Worm (Caenorhabditis elegans) whole organism, L2 larva: Measurements from ENCODE around the gene fbxa-174.

Experiments
- ama-1 ChIP-seq: fragments of 150-350 bp; optimal IDR thresholded peaks from 2 replicates; lab custom pipeline; 2018; ENCODE audit warnings: inconsistent platforms
- ceh-82 ChIP-seq: fragments of 150-350 bp; optimal IDR thresholded peaks from 2 replicates; lab custom pipeline; 2014; ENCODE audit warnings: missing biosample characterization, missing genetic modification characterization
- egl-27 ChIP-seq: sonication (generic microtip); optimal IDR thresholded peaks from 3 replicates; lab custom pipeline; 2017; ENCODE audit warnings: missing biosample characterization, missing genetic modification reagents, missing genetic modification characterization
- lsy-2 ChIP-seq, 2 experiments: fragments of 150-350 bp in 1 of 2; sonication (generic microtip) in 1 of 2; optimal IDR thresholded peaks; 2 replicates each; lab custom pipeline; 2014 to 2017; ENCODE audit warnings: missing biosample characterization in 2 of 2, missing genetic modification characterization in 2 of 2
- mab-5 ChIP-seq: fragments of 150-350 bp; optimal IDR thresholded peaks from 2 replicates; lab custom pipeline; 2014; ENCODE audit warnings: missing biosample characterization, missing genetic modification characterization
- nhr-77 ChIP-seq: fragments of 150-350 bp; optimal IDR thresholded peaks from 2 replicates; lab custom pipeline; 2014; ENCODE audit warnings: missing biosample characterization, missing genetic modification characterization
- snpc-4 ChIP-seq: fragments of 150-350 bp; optimal IDR thresholded peaks from 2 replicates; lab custom pipeline; 2014; ENCODE audit warnings: missing biosample characterization, missing genetic modification characterization
- unc-62 ChIP-seq: fragments of 150-350 bp; optimal IDR thresholded peaks from 2 replicates; lab custom pipeline; 2014; ENCODE audit warnings: missing biosample characterization, missing genetic modification reagents, missing genetic modification characterization
- ztf-1 ChIP-seq: fragments of 200-800 bp; sonication (Bioruptor generic); conservative IDR thresholded peaks from 2 replicates; pipeline ENCODE4 v1.3.6; 2022; ENCODE audit warnings: missing genetic modification characterization, missing compliant biosample characterization

ce11 chrV:17598810-17599209, 40.5 kb upstream of the fbxa-174 start, which contains the start of gene Y6G8.2:
- TF ChIP-seq ama-1 (no peak), egl-27 (no peak), ceh-82 (tag; lab: Kevin White, UChicago) (no peak), snpc-4 (tag; lab: Kevin White, UChicago) (no peak), ztf-1 (no peak), unc-62 (GFP tag; lab: Kevin White, UChicago) (no peak), lsy-2 (tag; optimal IDR thresholded peaks at IDR 0.05; lab: Kevin White, UChicago) (no peak), mab-5 (no peak), nhr-77 (tag; lab: Kevin White, UChicago) (no peak)
